Fruit fly (Drosophila melanogaster): Measurements from ENCODE around the gene Tmep.
A peak's percentile ranks its signal among the peaks of the same experiment; 100 is the strongest.

Tmep gene

dm6 chr3L:1549634-1550071 is 19.3 kb upstream of the Tmep start:
- TF ChIP-seq CG10348 (GFP tag; IDR thresholded peaks at IDR 0.05) (no peak), CG4496 (GFP tag; IDR thresholded peaks at IDR 0.05) (0 out of 3 replicates have a peak, but pooled peaks have one; percentile 19)

DNA sequence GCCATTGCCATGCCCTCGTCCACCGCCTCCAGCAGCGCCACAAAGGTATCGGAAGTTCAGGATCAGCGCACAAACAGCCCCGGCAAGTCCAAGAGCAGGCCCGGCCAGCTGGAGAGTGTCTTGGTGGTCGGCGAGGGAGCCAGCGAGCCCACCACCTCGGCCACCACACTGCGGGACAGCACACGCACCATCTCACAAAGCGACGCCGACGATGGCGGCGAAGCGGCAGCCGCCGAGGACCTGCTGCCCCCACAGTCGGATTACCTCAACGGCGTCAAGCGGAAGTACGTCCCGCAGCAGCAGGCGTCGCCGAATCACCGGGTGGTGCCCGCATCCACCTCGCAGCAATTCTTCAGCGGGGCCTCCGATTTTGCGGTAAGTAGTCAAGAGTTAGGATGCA is 18.1 kb upstream of the Tmep start:
- TF ChIP-seq CG17806 (tag; optimal IDR thresholded peaks at IDR 0.05) (no peak), CG14655 (GFP tag; optimal IDR thresholded peaks at IDR 0.05) (no peak), fd96Ca (GFP tag; IDR thresholded peaks at IDR 0.05) (no peak), CG4496 (GFP tag; IDR thresholded peaks at IDR 0.05) (no peak), Pif1A (GFP tag; optimal IDR thresholded peaks at IDR 0.05) (no peak), CG13204 (GFP tag; optimal IDR thresholded peaks at IDR 0.05) (no peak), CG8301 (tag; optimal IDR thresholded peaks at IDR 0.05) (no peak), CG32121 (GFP tag; IDR thresholded peaks at IDR 0.05) (no peak), Snoo (tag; optimal IDR thresholded peaks at IDR 0.05) (no peak), rn (GFP tag; IDR thresholded peaks at IDR 0.05) (no peak), Ets98B (GFP tag; IDR thresholded peaks at IDR 0.05) (no peak), CG10348 (GFP tag; IDR thresholded peaks at IDR 0.05) (no peak)

DNA sequence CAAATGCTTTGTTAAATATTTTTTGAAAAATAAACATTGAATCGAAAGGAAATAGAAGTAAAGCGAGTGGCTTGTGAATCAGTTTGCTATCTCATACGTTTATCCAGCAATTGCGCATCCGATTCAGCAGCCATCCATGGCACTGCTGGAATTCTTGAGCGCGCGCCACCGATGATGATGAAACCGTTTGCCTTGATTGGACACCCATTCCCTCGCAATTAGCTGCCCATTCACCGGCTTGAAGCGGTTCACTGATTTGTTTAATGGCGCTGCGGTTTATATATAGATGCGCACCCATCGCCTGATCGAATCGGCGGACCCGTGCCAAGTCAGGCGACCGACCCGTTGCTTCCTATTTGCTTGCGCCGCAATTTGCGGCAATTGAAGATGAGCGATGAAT is 15.8 kb upstream of the Tmep start, which contains the start of gene Pcyt2:
Gene Pcyt2 (plus strand): TSS at position 301 of the 400 bp plus-strand sequence.
- TF ChIP-seq EcR (GFP tag; optimal IDR thresholded peaks at IDR 0.05): no peak
- no peak for TF ChIP-seq CG15710 (tag; optimal IDR thresholded peaks at IDR 0.05)
- no peak for TF ChIP-seq Pif1A (GFP tag; optimal IDR thresholded peaks at IDR 0.05)
- no peak for TF ChIP-seq CG4496 (GFP tag; IDR thresholded peaks at IDR 0.05)
- TF ChIP-seq CG12605 (GFP tag; IDR thresholded peaks at IDR 0.05): no peak
- no peak for TF ChIP-seq D1 (tag; optimal IDR thresholded peaks at IDR 0.05)
- TF ChIP-seq CG34367 (tag; optimal IDR thresholded peaks at IDR 0.05): no peak
- TF ChIP-seq rn (GFP tag; IDR thresholded peaks at IDR 0.05): no peak
- no peak for TF ChIP-seq Pif1B (GFP tag; optimal IDR thresholded peaks at IDR 0.05)
- no peak for TF ChIP-seq CG10348 (GFP tag; IDR thresholded peaks at IDR 0.05)
- TF ChIP-seq gl (tag; optimal IDR thresholded peaks at IDR 0.05): no peak
- no peak for TF ChIP-seq CG13204 (GFP tag; optimal IDR thresholded peaks at IDR 0.05)
- TF ChIP-seq CG32121 (GFP tag; IDR thresholded peaks at IDR 0.05): no peak
- TF ChIP-seq CG17806 (tag; optimal IDR thresholded peaks at IDR 0.05): no peak
- TF ChIP-seq Ets98B (GFP tag; IDR thresholded peaks at IDR 0.05): no peak
- no peak for TF ChIP-seq CG14655 (GFP tag; optimal IDR thresholded peaks at IDR 0.05)

dm6 chr3L:1558178-1558788 is 10.7 kb upstream of the Tmep start, which contains the start of the genes Pex10 and CG12099:
Gene Pex10, plus strand, starts transcription at chr3L:1558228.
Gene CG12099, minus strand, starts transcription at chr3L:1558484.
- TF ChIP-seq CG13204 (GFP tag; optimal IDR thresholded peaks at IDR 0.05) (no peak), gl (tag; optimal IDR thresholded peaks at IDR 0.05) (no peak), CG9948 (tag; optimal IDR thresholded peaks at IDR 0.05) (peak; percentile 67), CG12605 (GFP tag; IDR thresholded peaks at IDR 0.05) (no peak), Pif1B (GFP tag; optimal IDR thresholded peaks at IDR 0.05) (peak; percentile 75), CG14655 (GFP tag; optimal IDR thresholded peaks at IDR 0.05) (no peak), CG34367 (tag; optimal IDR thresholded peaks at IDR 0.05) (peak; percentile 51), EcR (GFP tag; optimal IDR thresholded peaks at IDR 0.05) (no peak), CG15710 (tag; optimal IDR thresholded peaks at IDR 0.05) (peak; percentile 84), CG8159 (tag; optimal IDR thresholded peaks at IDR 0.05) (peak; percentile 80), Pif1A (GFP tag; optimal IDR thresholded peaks at IDR 0.05) (no peak), rn (GFP tag; IDR thresholded peaks at IDR 0.05) (peak; percentile 78), CG17806 (tag; optimal IDR thresholded peaks at IDR 0.05) (peak; percentile 64), CG8301 (tag; optimal IDR thresholded peaks at IDR 0.05) (peak; percentile 62), CG32121 (GFP tag; IDR thresholded peaks at IDR 0.05) (peak; percentile 86), D1 (tag; optimal IDR thresholded peaks at IDR 0.05) (no peak), Ets98B (GFP tag; IDR thresholded peaks at IDR 0.05) (peak; percentile 88), Snoo (tag; optimal IDR thresholded peaks at IDR 0.05) (peak; percentile 86), fd96Ca (GFP tag; IDR thresholded peaks at IDR 0.05) (peak; percentile 93), CG10348 (GFP tag; IDR thresholded peaks at IDR 0.05) (peak; percentile 78), CG4496 (GFP tag; IDR thresholded peaks at IDR 0.05) (peak; percentile 91)

DNA sequence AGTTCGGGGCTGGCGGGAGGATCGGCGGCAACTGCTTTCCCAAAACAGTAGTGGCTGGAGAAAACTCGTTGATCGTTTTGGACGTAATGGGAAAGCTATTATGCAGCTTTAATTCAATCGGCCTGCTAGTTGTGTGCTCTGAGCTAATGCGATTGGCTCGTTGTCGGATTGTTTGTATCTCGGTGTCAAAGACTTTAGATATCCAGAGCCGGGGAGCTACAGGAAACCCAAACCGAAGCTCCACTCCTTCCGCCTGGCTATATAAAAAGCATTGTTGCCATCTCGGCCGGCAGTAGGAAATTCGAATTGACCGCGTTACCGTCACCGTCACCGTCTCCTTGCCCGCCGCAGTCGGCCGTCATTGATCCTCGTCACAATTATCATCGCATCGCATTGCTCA is 3.9 kb upstream of the Tmep start, which contains the start of gene CG12003:
Gene CG12003 (plus strand): TSS at position 301 of the 400 bp plus-strand sequence.
- no peak for TF ChIP-seq gl (tag; optimal IDR thresholded peaks at IDR 0.05)
- TF ChIP-seq CG8159 (tag; optimal IDR thresholded peaks at IDR 0.05): no peak

- TF ChIP-seq CG8301 (tag; optimal IDR thresholded peaks at IDR 0.05): no peak
- TF ChIP-seq CG34367 (tag; optimal IDR thresholded peaks at IDR 0.05): no peak
- TF ChIP-seq rn (GFP tag; IDR thresholded peaks at IDR 0.05): no peak
- TF ChIP-seq CG9948 (tag; optimal IDR thresholded peaks at IDR 0.05): no peak
- TF ChIP-seq Snoo (tag; optimal IDR thresholded peaks at IDR 0.05): no peak
- TF ChIP-seq CG32121 (GFP tag; IDR thresholded peaks at IDR 0.05): no peak
- no peak for TF ChIP-seq Pif1A (GFP tag; optimal IDR thresholded peaks at IDR 0.05)
- TF ChIP-seq CG15710 (tag; optimal IDR thresholded peaks at IDR 0.05): peak; percentile 18
- TF ChIP-seq EcR (GFP tag; optimal IDR thresholded peaks at IDR 0.05): peak; percentile 55
- 0 out of 3 replicates have a peak, but pooled peaks have one; percentile 17 for TF ChIP-seq CG4496 (GFP tag; IDR thresholded peaks at IDR 0.05)
- peak; percentile 25 for TF ChIP-seq CG8159 (tag; optimal IDR thresholded peaks at IDR 0.05)
- no peak for TF ChIP-seq CG10348 (GFP tag; IDR thresholded peaks at IDR 0.05)
- TF ChIP-seq CG12605 (GFP tag; IDR thresholded peaks at IDR 0.05): no peak
- no peak for TF ChIP-seq CG13204 (GFP tag; optimal IDR thresholded peaks at IDR 0.05)
- TF ChIP-seq CG14655 (GFP tag; optimal IDR thresholded peaks at IDR 0.05): no peak
- TF ChIP-seq gl (tag; optimal IDR thresholded peaks at IDR 0.05): no peak
- TF ChIP-seq D1 (tag; optimal IDR thresholded peaks at IDR 0.05): no peak
- TF ChIP-seq CG17806 (tag; optimal IDR thresholded peaks at IDR 0.05): no peak
- peak; percentile 46 for TF ChIP-seq Pif1B (GFP tag; optimal IDR thresholded peaks at IDR 0.05)
- TF ChIP-seq fd96Ca (GFP tag; IDR thresholded peaks at IDR 0.05): peak; percentile 34; the same call in 1 of the 3 replicates
- no peak; the same call in 1 of the 2 replicates for TF ChIP-seq Ets98B (GFP tag; IDR thresholded peaks at IDR 0.05)
Observed at dm6 chr3L:1568225-1569161, 488 bp upstream of the Tmep start, which contains the start of gene CG7879. Gene CG7879, minus strand, starts transcription at chr3L:1568608.
